Fruit fly (Drosophila melanogaster): Measurements from ENCODE around the gene GstD11.

GstD11 gene

DNA sequence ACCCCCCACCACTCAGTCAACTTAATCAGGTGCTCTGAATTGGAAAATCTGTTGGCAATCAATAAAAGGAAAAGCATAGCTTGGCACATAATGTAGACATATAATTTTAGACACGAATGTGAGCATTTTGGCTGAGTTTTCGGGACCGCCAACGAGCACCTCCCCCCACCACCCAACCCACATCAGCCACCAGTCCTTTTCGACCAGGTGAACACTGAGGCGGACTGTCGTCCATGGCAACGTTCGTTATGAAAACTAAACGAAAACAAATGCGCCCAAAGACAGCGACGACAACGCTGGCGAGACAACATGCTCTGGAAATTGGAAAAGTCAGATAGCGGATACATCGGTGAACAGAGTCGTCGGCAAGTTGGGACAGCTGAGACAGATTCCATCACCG, at the start of gene GstD11:
Gene GstD11, plus strand, starts transcription at position 301 of the 400 bp plus-strand sequence.
- TF ChIP-seq CG8478 (optimal IDR thresholded peaks at IDR 0.05), result no peak

DNA sequence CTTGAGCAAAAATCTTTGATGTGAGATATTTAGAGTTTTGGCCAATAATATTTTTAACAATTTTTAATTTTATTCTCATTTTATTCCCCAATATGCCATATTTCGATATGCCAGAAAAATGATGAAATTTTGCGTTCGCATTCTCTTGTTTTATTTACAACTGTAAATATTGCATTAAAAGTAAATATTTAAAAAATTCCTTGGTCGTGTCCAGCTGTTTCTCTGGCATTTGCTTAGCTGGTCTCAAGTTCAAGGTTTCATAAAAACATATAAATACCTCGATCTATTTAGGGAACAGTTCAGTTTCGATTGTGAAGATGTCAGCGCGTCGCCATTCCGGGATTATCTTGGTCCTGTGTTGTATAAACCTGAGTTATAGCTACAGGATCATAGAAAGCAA, 41.8 kb upstream of the GstD11 start, which contains the start of gene Sgsf:
Gene Sgsf, plus strand, starts transcription at position 301 of the 400 bp plus-strand sequence.
- no peak for TF ChIP-seq usp (GFP tag; optimal IDR thresholded peaks at IDR 0.05)
- no peak for TF ChIP-seq Dll (optimal IDR thresholded peaks at IDR 0.05)
- no peak for TF ChIP-seq EcR (GFP tag; optimal IDR thresholded peaks at IDR 0.05)
- no peak for TF ChIP-seq CG8478 (optimal IDR thresholded peaks at IDR 0.05)
- TF ChIP-seq psq (optimal IDR thresholded peaks at IDR 0.05), result no peak
- TF ChIP-seq pan (optimal IDR thresholded peaks at IDR 0.05), result no peak

- TF ChIP-seq psq (optimal IDR thresholded peaks at IDR 0.05) (no peak), Dll (optimal IDR thresholded peaks at IDR 0.05) (no peak), pan (optimal IDR thresholded peaks at IDR 0.05) (no peak), CG8478 (optimal IDR thresholded peaks at IDR 0.05) (no peak)
Observed at dm6 chr3R:12344914-12345549, 38.1 kb upstream of the GstD11 start.

DNA sequence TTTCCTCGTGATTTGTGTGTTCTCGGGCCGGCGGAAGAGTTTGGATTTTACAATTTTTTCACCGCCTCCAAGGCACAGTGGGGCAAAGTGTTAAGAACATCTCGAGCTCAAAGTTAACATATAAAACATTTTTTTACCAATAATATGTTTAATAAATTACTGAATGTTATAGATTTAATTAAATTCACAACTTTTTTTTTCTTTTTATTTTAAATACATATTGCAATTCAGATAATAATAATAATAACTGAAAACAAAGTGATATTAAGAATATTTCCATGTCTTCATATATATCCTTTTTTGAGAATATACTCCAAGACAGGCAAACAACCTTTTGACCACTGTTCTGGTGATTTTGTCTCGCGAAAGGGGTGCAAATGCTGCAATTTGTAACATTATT, 37.1 kb upstream of the GstD11 start:
- TF ChIP-seq pan (optimal IDR thresholded peaks at IDR 0.05) (no peak), EcR (GFP tag; optimal IDR thresholded peaks at IDR 0.05) (no peak), usp (GFP tag; optimal IDR thresholded peaks at IDR 0.05) (no peak), CG8478 (optimal IDR thresholded peaks at IDR 0.05) (no peak), psq (optimal IDR thresholded peaks at IDR 0.05) (no peak), Dll (optimal IDR thresholded peaks at IDR 0.05) (no peak)

DNA sequence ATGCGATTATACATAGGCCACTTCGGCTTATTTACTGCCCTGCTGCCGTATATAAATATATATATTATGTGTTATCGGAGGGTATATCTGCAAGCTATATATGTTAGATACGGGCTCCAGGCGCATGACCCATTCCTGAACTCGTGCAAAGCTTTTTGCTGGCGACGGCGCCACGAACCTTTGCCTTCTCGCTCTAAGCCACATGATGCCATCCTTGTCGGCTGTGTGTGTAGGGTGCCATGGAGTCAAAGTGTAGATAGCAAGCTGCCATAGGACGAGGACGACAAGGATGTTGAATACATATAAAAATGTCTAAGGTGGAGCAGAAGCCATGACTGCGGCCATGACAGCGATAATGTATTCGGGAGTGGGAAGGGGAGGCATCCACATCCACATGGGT, 35.5 kb upstream of the GstD11 start:
- TF ChIP-seq psq (optimal IDR thresholded peaks at IDR 0.05), result no peak
- no peak for TF ChIP-seq EcR (GFP tag; optimal IDR thresholded peaks at IDR 0.05)
- no peak for TF ChIP-seq CG8478 (optimal IDR thresholded peaks at IDR 0.05)
- TF ChIP-seq pan (optimal IDR thresholded peaks at IDR 0.05), result no peak
- TF ChIP-seq usp (GFP tag; optimal IDR thresholded peaks at IDR 0.05), result no peak
- no peak for TF ChIP-seq Dll (optimal IDR thresholded peaks at IDR 0.05)

- TF ChIP-seq usp (GFP tag; optimal IDR thresholded peaks at IDR 0.05) (no peak), pan (optimal IDR thresholded peaks at IDR 0.05) (no peak), Dll (optimal IDR thresholded peaks at IDR 0.05) (no peak), psq (optimal IDR thresholded peaks at IDR 0.05) (no peak), CG8478 (optimal IDR thresholded peaks at IDR 0.05) (no peak), EcR (GFP tag; optimal IDR thresholded peaks at IDR 0.05) (no peak)
Observed at dm6 chr3R:12350497-12350896, 32.6 kb upstream of the GstD11 start, which contains the start of gene CG10038. TSS of gene CG10038 (minus strand) at chr3R:12350644.

dm6 chr3R:12352003-12352402, 31.1 kb upstream of the GstD11 start, which contains the start of gene CG10041:
TSS of gene CG10041 (minus strand) at chr3R:12352103.
- TF ChIP-seq EcR (GFP tag; optimal IDR thresholded peaks at IDR 0.05) (no peak), pan (optimal IDR thresholded peaks at IDR 0.05) (no peak), CG8478 (optimal IDR thresholded peaks at IDR 0.05) (no peak), psq (optimal IDR thresholded peaks at IDR 0.05) (no peak), Dll (optimal IDR thresholded peaks at IDR 0.05) (no peak), usp (GFP tag; optimal IDR thresholded peaks at IDR 0.05) (no peak)

DNA sequence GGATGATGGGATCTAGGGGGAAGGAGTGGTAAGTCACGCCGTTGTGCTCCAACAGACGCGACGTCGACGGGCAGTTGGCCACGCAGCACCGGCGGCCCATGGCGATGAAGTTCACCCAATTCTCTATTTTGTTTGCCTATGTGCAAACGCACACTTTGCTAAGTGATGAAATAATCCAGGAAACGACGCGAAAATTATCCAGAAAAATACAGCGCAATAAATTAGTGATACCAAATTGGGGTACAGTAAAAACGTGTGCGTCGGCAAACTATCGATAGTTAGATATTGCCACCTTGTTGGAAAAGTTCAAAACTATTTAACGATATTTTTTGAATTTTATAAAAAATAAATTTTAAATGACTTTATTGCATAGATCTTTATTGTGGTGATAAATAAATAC, 27.1 kb upstream of the GstD11 start, which contains the start of gene MBD-R2:
Gene MBD-R2, minus strand, starts transcription at position 222 of the 400 bp plus-strand sequence.
- TF ChIP-seq EcR (GFP tag; optimal IDR thresholded peaks at IDR 0.05) (no peak), pan (optimal IDR thresholded peaks at IDR 0.05) (no peak), psq (optimal IDR thresholded peaks at IDR 0.05) (no peak), CG8478 (optimal IDR thresholded peaks at IDR 0.05) (no peak), usp (GFP tag; optimal IDR thresholded peaks at IDR 0.05) (no peak), Dll (optimal IDR thresholded peaks at IDR 0.05) (no peak)

dm6 chr3R:12359837-12360236, 23.3 kb upstream of the GstD11 start, which contains the start of gene CG4115:
TSS of gene CG4115 (plus strand) at chr3R:12360008.
- TF ChIP-seq pan (optimal IDR thresholded peaks at IDR 0.05), result no peak
- no peak for TF ChIP-seq psq (optimal IDR thresholded peaks at IDR 0.05)
- no peak for TF ChIP-seq usp (GFP tag; optimal IDR thresholded peaks at IDR 0.05)
- TF ChIP-seq Dll (optimal IDR thresholded peaks at IDR 0.05), result no peak
- no peak for TF ChIP-seq EcR (GFP tag; optimal IDR thresholded peaks at IDR 0.05)
- no peak for TF ChIP-seq CG8478 (optimal IDR thresholded peaks at IDR 0.05)

DNA sequence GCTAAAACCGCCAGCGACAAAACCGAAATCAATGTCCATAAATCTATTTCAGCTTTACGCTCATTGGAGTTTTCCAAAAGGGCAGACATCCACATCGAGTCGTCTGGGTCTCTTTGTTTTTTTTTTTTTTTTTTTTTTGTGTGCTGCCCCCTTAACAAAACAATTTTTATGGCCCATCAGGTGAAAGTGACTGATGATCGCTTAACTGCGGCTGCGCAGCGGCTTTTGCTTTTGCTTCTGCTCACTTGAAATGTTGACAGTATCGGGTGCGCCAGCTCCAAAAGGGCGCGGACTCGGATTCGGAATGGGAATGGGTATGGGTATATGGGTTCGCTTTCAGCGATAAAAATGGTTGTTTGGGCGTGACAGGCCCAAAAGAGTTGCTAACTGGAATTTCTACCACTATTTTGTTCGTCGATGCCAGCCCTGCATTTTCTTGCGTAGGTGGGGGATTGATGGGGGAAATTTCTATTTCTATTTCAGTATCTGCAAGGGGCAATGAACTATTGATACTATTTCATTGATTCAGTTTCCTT, 21.1 kb upstream of the GstD11 start:
- TF ChIP-seq EcR (GFP tag; optimal IDR thresholded peaks at IDR 0.05) (no peak), CG8478 (optimal IDR thresholded peaks at IDR 0.05) (no peak), Dll (optimal IDR thresholded peaks at IDR 0.05) (no peak), pan (optimal IDR thresholded peaks at IDR 0.05) (no peak), usp (GFP tag; optimal IDR thresholded peaks at IDR 0.05) (no peak), psq (optimal IDR thresholded peaks at IDR 0.05) (no peak)

DNA sequence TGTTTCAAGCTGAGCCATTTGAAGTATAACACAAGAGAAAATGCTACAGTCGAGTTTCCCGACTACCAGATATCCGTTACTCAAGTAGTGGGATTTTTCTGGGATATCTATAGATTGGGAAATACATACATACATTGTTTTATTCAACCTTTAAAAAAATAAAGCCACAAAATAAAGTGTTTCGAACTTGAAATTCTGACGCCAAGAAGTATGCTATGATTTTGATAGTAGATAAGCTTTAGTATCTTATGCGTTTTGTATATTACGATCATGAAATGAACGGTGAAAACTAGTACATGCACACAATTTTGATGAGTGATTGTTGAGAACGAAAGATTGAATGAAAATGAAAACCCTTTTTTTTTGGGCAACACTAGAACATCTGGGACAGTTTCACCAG, 19.6 kb upstream of the GstD11 start:
- TF ChIP-seq Dll (optimal IDR thresholded peaks at IDR 0.05) (no peak), psq (optimal IDR thresholded peaks at IDR 0.05) (no peak), EcR (GFP tag; optimal IDR thresholded peaks at IDR 0.05) (no peak), CG8478 (optimal IDR thresholded peaks at IDR 0.05) (no peak)

DNA sequence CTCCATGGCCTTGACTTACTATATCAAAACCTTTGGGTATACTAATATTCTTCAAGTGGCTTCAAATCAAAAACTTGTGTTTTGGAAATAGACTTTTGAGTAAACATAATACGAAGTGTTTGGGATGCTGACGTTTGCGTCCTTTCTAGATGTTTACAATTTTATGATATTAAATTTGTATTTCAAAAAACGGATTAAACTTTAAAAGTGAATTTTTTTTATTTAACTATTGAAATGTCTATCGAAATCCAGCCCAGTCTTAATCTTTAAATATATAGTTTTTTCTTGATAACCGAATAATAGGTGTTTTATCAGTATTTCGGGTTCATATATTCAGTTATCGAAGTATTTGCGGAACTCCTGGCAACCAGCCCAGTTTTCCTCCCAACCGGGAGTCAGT, 18.6 kb upstream of the GstD11 start, which contains the start of gene Tim17a1:
Gene Tim17a1, minus strand, starts transcription at position 101 of the 400 bp plus-strand sequence.
- no peak for TF ChIP-seq Dll (optimal IDR thresholded peaks at IDR 0.05)
- no peak for TF ChIP-seq CG8478 (optimal IDR thresholded peaks at IDR 0.05)
- TF ChIP-seq pan (optimal IDR thresholded peaks at IDR 0.05), result no peak
- no peak for TF ChIP-seq usp (GFP tag; optimal IDR thresholded peaks at IDR 0.05)
- TF ChIP-seq EcR (GFP tag; optimal IDR thresholded peaks at IDR 0.05), result no peak
- TF ChIP-seq psq (optimal IDR thresholded peaks at IDR 0.05), result no peak
